Fruit fly (Drosophila melanogaster): Measurements from ENCODE around the gene CG32263.

The CG32263 gene

dm6 chr3L:3765782-3766520, 45.0 kb downstream of the CG32263 start (continued):
- TF ChIP-seq HHEX (GFP tag; optimal IDR thresholded peaks at IDR 0.05) (peak; percentile 24), BtbVII (GFP tag; optimal IDR thresholded peaks at IDR 0.05) (peak; percentile 52), Eip74EF (GFP tag; optimal IDR thresholded peaks at IDR 0.05) (peak in 1 of 2 experiments; percentile 39), lab (GFP tag; optimal IDR thresholded peaks at IDR 0.05) (peak; percentile 75), br (optimal IDR thresholded peaks at IDR 0.05) (no peak), CG1233 (GFP tag; optimal IDR thresholded peaks at IDR 0.05) (peak; percentile 78), h (optimal IDR thresholded peaks at IDR 0.05) (no peak), CG10366 (GFP tag; IDR thresholded peaks at IDR 0.05) (peak; percentile 83), Ets65A (GFP tag) (no peak), ap (GFP tag; IDR thresholded peaks at IDR 0.05) (peak; percentile 56), CrebB (tag; optimal IDR thresholded peaks at IDR 0.05) (peak; percentile 8), jing (GFP tag; optimal IDR thresholded peaks at IDR 0.05) (peak; percentile 4), CG32772 (GFP tag; IDR thresholded peaks at IDR 0.05) (peak; percentile 76), nom (GFP tag; optimal IDR thresholded peaks at IDR 0.05) (peak; percentile 83), onecut (GFP tag; IDR thresholded peaks at IDR 0.05) (peak; percentile 28), Taf1 (GFP tag; IDR thresholded peaks at IDR 0.05) (peak; percentile 49; the same call in 1 of the 2 replicates), CG2129 (GFP tag; IDR thresholded peaks at IDR 0.05; ENCODE audit: partially characterized antibody) (no peak), Hr39 (optimal IDR thresholded peaks at IDR 0.05) (no peak), unpg (GFP tag; optimal IDR thresholded peaks at IDR 0.05) (peak; percentile 82), CG3726 (GFP tag; IDR thresholded peaks at IDR 0.05) (peak; percentile 53; the same call in 1 of the 3 replicates), Bteb2 (GFP tag; optimal IDR thresholded peaks at IDR 0.05) (peak; percentile 6), cad (GFP tag; optimal IDR thresholded peaks at IDR 0.05) (no peak), CG17186 (GFP tag; optimal IDR thresholded peaks at IDR 0.05) (no peak), fd64A (GFP tag; optimal IDR thresholded peaks at IDR 0.05) (peak; percentile 38), CG5245 (GFP tag; optimal IDR thresholded peaks at IDR 0.05) (no peak), Trl (optimal IDR thresholded peaks at IDR 0.05) (peak; percentile 80 to 94), Trl (GFP tag; optimal IDR thresholded peaks at IDR 0.05) (no peak), CG31441 (GFP tag; IDR thresholded peaks at IDR 0.05) (peak; percentile 86), vvl (GFP tag; IDR thresholded peaks at IDR 0.05) (peak; percentile 82), tll (GFP tag; optimal IDR thresholded peaks at IDR 0.05) (no peak), unc-4 (GFP tag; IDR thresholded peaks at IDR 0.05; ENCODE audit: partially characterized antibody) (peak; percentile 53), CG14014 (GFP tag; IDR thresholded peaks at IDR 0.05) (peak; percentile 75), gt (GFP tag; IDR thresholded peaks at IDR 0.05) (peak; percentile 9; the same call in 1 of the 2 replicates), tx (GFP tag; optimal IDR thresholded peaks at IDR 0.05) (no peak), CG33213 (GFP tag; optimal IDR thresholded peaks at IDR 0.05) (peak; percentile 39), CG10543 (GFP tag; optimal IDR thresholded peaks at IDR 0.05) (peak; percentile 77), CG31224 (GFP tag; IDR thresholded peaks at IDR 0.05) (peak; percentile 21; the same call in 1 of the 2 replicates), Awh (GFP tag; IDR thresholded peaks at IDR 0.05) (peak; percentile 72), ab (GFP tag; optimal IDR thresholded peaks at IDR 0.05) (no peak), HLH4C (GFP tag; IDR thresholded peaks at IDR 0.05; ENCODE audit: partially characterized antibody) (no peak), croc (GFP tag; conservative IDR thresholded peaks at IDR 0.05) (peak; percentile 58), MBD-R2 (GFP tag; IDR thresholded peaks at IDR 0.05) (peak; percentile 63; the same call in 1 of the 2 replicates), Abd-B (GFP tag; optimal IDR thresholded peaks at IDR 0.05) (peak; percentile 70), CG13287 (GFP tag; IDR thresholded peaks at IDR 0.05; ENCODE audit: partially characterized antibody) (peak; percentile 36; the same call in 1 of the 2 replicates), CG9932 (GFP tag; IDR thresholded peaks at IDR 0.05) (peak; percentile 80), seq (GFP tag; IDR thresholded peaks at IDR 0.05) (no peak; the same call in 1 of the 2 replicates), zf30C (GFP tag; optimal IDR thresholded peaks at IDR 0.05) (no peak), slbo (GFP tag; IDR thresholded peaks at IDR 0.05) (peak; percentile 89), CG12071 (GFP tag; optimal IDR thresholded peaks at IDR 0.05) (peak; percentile 68), CG9797 (GFP tag; optimal IDR thresholded peaks at IDR 0.05) (no peak)

Data from whole organism, embryonic.